Fruit fly (Drosophila melanogaster) whole organism, adult: ENCODE results near the gene ND-B8.

Experiments used
- CG7101 ChIP-seq: fragments of 200-800 bp; sonication (Bioruptor generic); optimal IDR thresholded peaks from 2 replicates; lab custom pipeline; 2018; ENCODE audit warnings: missing biosample characterization, mild to moderate bottlenecking, missing genetic modification characterization, moderate library complexity
- Crg-1 ChIP-seq: fragments of 200-800 bp; sonication (Bioruptor generic); optimal IDR thresholded peaks from 2 replicates; lab custom pipeline; 2016; ENCODE audit warnings: missing biosample characterization, missing genetic modification characterization
- Hr96 ChIP-seq: fragments of 200-800 bp; sonication (Bioruptor generic); optimal IDR thresholded peaks from 2 replicates; lab custom pipeline; 2016; ENCODE audit warnings: missing biosample characterization, missing genetic modification characterization
- cic ChIP-seq: fragments of 200-800 bp; sonication (Bioruptor generic); optimal IDR thresholded peaks from 2 replicates; lab custom pipeline; 2017; ENCODE audit warnings: missing biosample characterization, mild to moderate bottlenecking, missing genetic modification characterization, moderate library complexity
- kay ChIP-seq: fragments of 200-800 bp; sonication (Bioruptor generic); peaks from one replicate; lab custom pipeline; 2016; ENCODE audit warnings: missing biosample characterization, missing genetic modification characterization, borderline replicate concordance
- ovo ChIP-seq: fragments of 200-800 bp; sonication (Bioruptor generic); optimal IDR thresholded peaks from 2 replicates; lab custom pipeline; 2016; ENCODE audit warnings: missing biosample characterization, missing genetic modification characterization
- pad ChIP-seq: fragments of 200-800 bp; sonication (Bioruptor generic); optimal IDR thresholded peaks from 3 replicates; lab custom pipeline; 2017; ENCODE audit warnings: missing biosample characterization, missing genetic modification characterization, mild to moderate bottlenecking, moderate library complexity, missing genetic modification reagents
- toe ChIP-seq: fragments of 200-800 bp; sonication (Bioruptor generic); optimal IDR thresholded peaks from 2 replicates; lab custom pipeline; 2016; ENCODE audit warnings: missing biosample characterization, missing genetic modification characterization

DNA sequence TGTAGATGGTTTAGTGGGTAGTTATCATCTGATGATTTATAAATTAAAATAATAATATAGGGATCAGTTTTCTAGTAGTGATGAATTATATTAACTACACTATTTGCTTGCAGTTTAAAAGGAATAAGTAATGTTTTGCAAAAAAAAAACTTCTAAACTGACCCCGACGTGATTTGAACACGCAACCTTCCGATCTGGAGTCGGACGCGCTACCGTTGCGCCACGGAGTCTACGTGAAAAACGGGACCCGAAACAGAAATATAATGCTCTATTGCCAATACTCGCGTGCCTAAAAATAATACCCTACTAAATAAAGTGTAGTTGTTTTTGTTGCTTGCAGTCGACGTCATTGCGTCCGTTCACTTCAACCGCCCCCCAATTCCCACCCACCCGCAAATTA lies 35.6 kb upstream of the ND-B8 start:
- TF ChIP-seq Hr96: no peak
- no peak for TF ChIP-seq cic (GFP tag; lab: Kevin White, UChicago)
- no peak for TF ChIP-seq kay (GFP tag; lab: Kevin White, UChicago)
- TF ChIP-seq Crg-1 (GFP tag; lab: Kevin White, UChicago): no peak
- no peak for TF ChIP-seq pad (GFP tag; lab: Kevin White, UChicago)
- TF ChIP-seq toe (GFP tag; lab: Kevin White, UChicago): no peak
- TF ChIP-seq ovo (GFP tag; lab: Kevin White, UChicago): no peak
- TF ChIP-seq CG7101 (tag; lab: Kevin White, UChicago): no peak
